Fruit fly (Drosophila melanogaster) whole organism, embryonic: ENCODE data around the gene CG2224.

Experiments used
- Aef1 ChIP-seq: fragments of 200-800 bp; sonication (Bioruptor generic); IDR thresholded peaks from 3 replicates; pipeline ENCODE4 v1.3.6; 2022; ENCODE audit warnings: missing biosample characterization, missing genetic modification characterization
- B-H1 ChIP-seq: fragments of 200-800 bp; sonication (Bioruptor generic); IDR thresholded peaks from 3 replicates; pipeline ENCODE4 v1.3.6; 2022; ENCODE audit warnings: missing biosample characterization, missing genetic modification characterization
- Bgb ChIP-seq: fragments of 200-800 bp; sonication (Bioruptor generic); IDR thresholded peaks from 2 replicates; pipeline ENCODE4 v1.3.6; 2022; ENCODE audit warnings: missing biosample characterization, missing genetic modification characterization; ENCODE audit not compliant: partially characterized antibody
- CG10267 ChIP-seq: fragments of 200-800 bp; sonication (Bioruptor generic); optimal IDR thresholded peaks from 2 replicates; lab custom pipeline; 2018; ENCODE audit warnings: missing biosample characterization, mild to moderate bottlenecking, missing genetic modification characterization, moderate library complexity
- CG10321 ChIP-seq: fragments of 200-800 bp; sonication (Bioruptor generic); IDR thresholded peaks from 2 replicates; pipeline ENCODE4 v1.3.6; 2022; ENCODE audit warnings: missing biosample characterization, missing genetic modification characterization
- CG10462 ChIP-seq: fragments of 200-800 bp; sonication (Bioruptor generic); optimal IDR thresholded peaks from 2 replicates; lab custom pipeline; 2016; ENCODE audit warnings: missing biosample characterization, missing genetic modification characterization
- CG10543 ChIP-seq: fragments of 200-800 bp; sonication (Bioruptor generic); optimal IDR thresholded peaks from 3 replicates; lab custom pipeline; 2017; ENCODE audit warnings: missing biosample characterization, mild to moderate bottlenecking, missing genetic modification characterization, moderate library complexity
- CG11695 ChIP-seq: fragments of 200-800 bp; sonication (Bioruptor generic); IDR thresholded peaks from 3 replicates; pipeline ENCODE4 v1.3.6; 2022; ENCODE audit warnings: missing biosample characterization, missing genetic modification characterization
- CG12299 ChIP-seq: fragments of 200-800 bp; sonication (Bioruptor generic); optimal IDR thresholded peaks from 2 replicates; lab custom pipeline; 2018; ENCODE audit warnings: missing biosample characterization, mild to moderate bottlenecking, missing genetic modification characterization
- CG17829 ChIP-seq: fragments of 200-800 bp; optimal IDR thresholded peaks from 2 replicates; lab custom pipeline; 2019; ENCODE audit warnings: missing biosample characterization, mild to moderate bottlenecking, missing genetic modification characterization, moderate library complexity
- CG17912 ChIP-seq: fragments of 200-800 bp; sonication (Bioruptor generic); optimal IDR thresholded peaks from 2 replicates; lab custom pipeline; 2018; ENCODE audit warnings: missing biosample characterization, mild to moderate bottlenecking, missing genetic modification characterization
- CG2129 ChIP-seq: fragments of 200-800 bp; sonication (Bioruptor generic); IDR thresholded peaks from 2 replicates; pipeline ENCODE4 v1.3.6; 2022; ENCODE audit warnings: missing biosample characterization, missing genetic modification characterization; ENCODE audit not compliant: partially characterized antibody
- CG30403 ChIP-seq: fragments of 200-800 bp; sonication (Bioruptor generic); optimal IDR thresholded peaks from 3 replicates; lab custom pipeline; 2016; ENCODE audit warnings: missing biosample characterization, missing genetic modification characterization
- CG3995 ChIP-seq: fragments of 200-800 bp; sonication (Bioruptor generic); optimal IDR thresholded peaks from 3 replicates; lab custom pipeline; 2016; ENCODE audit warnings: missing biosample characterization, missing genetic modification characterization
- CG9932 ChIP-seq: fragments of 200-800 bp; sonication (Bioruptor generic); IDR thresholded peaks from 2 replicates; pipeline ENCODE4 v1.3.6; 2022; ENCODE audit warnings: missing biosample characterization, missing genetic modification characterization
- D19A ChIP-seq: fragments of 200-800 bp; optimal IDR thresholded peaks from 3 replicates; lab custom pipeline; 2019; ENCODE audit warnings: missing biosample characterization, mild to moderate bottlenecking, missing genetic modification characterization, moderate library complexity
- Drgx ChIP-seq: fragments of 200-800 bp; sonication (Bioruptor generic); IDR thresholded peaks from 2 replicates; pipeline ENCODE4 v1.3.6; 2022; ENCODE audit warnings: missing biosample characterization, missing genetic modification characterization
- HLH3B ChIP-seq: fragments of 200-800 bp; sonication (Bioruptor generic); IDR thresholded peaks from 2 replicates; pipeline ENCODE4 v1.3.6; 2022; ENCODE audit warnings: missing biosample characterization, missing genetic modification characterization
- HmgZ ChIP-seq: fragments of 200-800 bp; sonication (Bioruptor generic); optimal IDR thresholded peaks from 2 replicates; lab custom pipeline; 2018; ENCODE audit warnings: missing biosample characterization, mild to moderate bottlenecking, missing genetic modification characterization
- Hmr ChIP-seq: fragments of 200-800 bp; sonication (Bioruptor generic); optimal IDR thresholded peaks from 3 replicates; lab custom pipeline; 2017; ENCODE audit warnings: mild to moderate bottlenecking, missing biosample characterization, missing genetic modification reagents, missing genetic modification characterization
- Max ChIP-seq: fragments of 200-800 bp; sonication (Bioruptor generic); optimal IDR thresholded peaks from 2 replicates; lab custom pipeline; 2016; ENCODE audit warnings: missing biosample characterization, mild to moderate bottlenecking, missing genetic modification characterization
- Mrtf ChIP-seq: fragments of 200-800 bp; sonication (Bioruptor generic); IDR thresholded peaks from 3 replicates; pipeline ENCODE4 v1.3.6; 2022; ENCODE audit warnings: missing biosample characterization, missing genetic modification characterization
- NC2α ChIP-seq: fragments of 200-800 bp; sonication (Bioruptor generic); optimal IDR thresholded peaks from 2 replicates; lab custom pipeline; 2016; ENCODE audit warnings: missing biosample characterization, missing genetic modification characterization
- Scr ChIP-seq: fragments of 200-800 bp; sonication (Bioruptor generic); IDR thresholded peaks from 2 replicates; pipeline ENCODE4 v1.3.6; 2022; ENCODE audit warnings: missing biosample characterization, missing genetic modification characterization; ENCODE audit not compliant: partially characterized antibody
- Sox100B ChIP-seq: fragments of 200-800 bp; sonication (Bioruptor generic); optimal IDR thresholded peaks from 3 replicates; lab custom pipeline; 2018; ENCODE audit warnings: missing biosample characterization, mild to moderate bottlenecking, missing genetic modification characterization
- Taf1 ChIP-seq: fragments of 200-800 bp; sonication (Bioruptor generic); IDR thresholded peaks from 2 replicates; pipeline ENCODE4 v1.3.6; 2022; ENCODE audit warnings: missing biosample characterization, missing genetic modification characterization
- Trl ChIP-seq, 3 experiments: fragments of >200 bp in 2 of 3; fragments of 200-800 bp in 1 of 3; sonication (Bioruptor generic) in 1 of 3; optimal IDR thresholded peaks; 2 replicates in 1 of 3; 3 replicates in 2 of 3; lab custom pipeline; 2016 to 2017; ENCODE audit warnings: missing biosample characterization in 1 of 3, missing genetic modification characterization in 1 of 3
- Usf ChIP-seq: fragments of 200-800 bp; sonication (Bioruptor generic); optimal IDR thresholded peaks from 2 replicates; lab custom pipeline; 2017; ENCODE audit warnings: missing genotype, missing biosample characterization, missing genetic modification characterization
- Xbp1 ChIP-seq: fragments of 200-800 bp; sonication (Bioruptor generic); optimal IDR thresholded peaks from 3 replicates; lab custom pipeline; 2016; ENCODE audit warnings: missing biosample characterization, mild to moderate bottlenecking, missing genetic modification characterization
- btn ChIP-seq: fragments of 200-800 bp; sonication (Bioruptor generic); optimal IDR thresholded peaks from 2 replicates; lab custom pipeline; 2016; ENCODE audit warnings: missing biosample characterization, missing genetic modification characterization
- cato ChIP-seq: fragments of 200-800 bp; sonication (Bioruptor generic); optimal IDR thresholded peaks from 2 replicates; lab custom pipeline; 2016; ENCODE audit warnings: missing biosample characterization, missing genetic modification characterization, borderline replicate concordance
- chinmo ChIP-seq: fragments of 200-800 bp; sonication (Bioruptor generic); IDR thresholded peaks from 4 replicates; pipeline ENCODE4 v1.3.6; 2022; ENCODE audit warnings: missing biosample characterization, missing genetic modification characterization; ENCODE audit not compliant: partially characterized antibody
- crp ChIP-seq, 2 experiments: fragments of 200-800 bp; sonication (Bioruptor generic); optimal IDR thresholded peaks; 2 replicates in 1 of 2; 3 replicates in 1 of 2; lab custom pipeline; 2017; ENCODE audit warnings: missing biosample characterization in 2 of 2, missing genetic modification characterization in 2 of 2, mild to moderate bottlenecking in 1 of 2, moderate library complexity in 1 of 2
- cwo ChIP-seq: fragments of 200-800 bp; sonication (Bioruptor generic); optimal IDR thresholded peaks from 3 replicates; lab custom pipeline; 2017; ENCODE audit warnings: missing biosample characterization, missing genetic modification characterization, mild to moderate bottlenecking, moderate library complexity, missing genetic modification reagents
- fru ChIP-seq: fragments of >200 bp; optimal IDR thresholded peaks from 2 replicates; lab custom pipeline; 2017
- gsb ChIP-seq: fragments of 200-800 bp; sonication (Bioruptor generic); IDR thresholded peaks from 2 replicates; pipeline ENCODE4 v1.3.6; 2022; ENCODE audit warnings: missing biosample characterization, missing genetic modification characterization
- hbn ChIP-seq: fragments of 200-800 bp; sonication (Bioruptor generic); IDR thresholded peaks from 2 replicates; pipeline ENCODE4 v1.3.6; 2022; ENCODE audit warnings: missing biosample characterization, missing genetic modification characterization; ENCODE audit not compliant: partially characterized antibody
- hth ChIP-seq: fragments of >200 bp; optimal IDR thresholded peaks from 2 replicates; lab custom pipeline; 2017; ENCODE audit warnings: inconsistent platforms
- inv ChIP-seq: fragments of 200-800 bp; sonication (Bioruptor generic); IDR thresholded peaks from 2 replicates; pipeline ENCODE4 v1.3.6; 2022; ENCODE audit warnings: missing biosample characterization, missing genetic modification characterization; ENCODE audit not compliant: partially characterized antibody
- klu ChIP-seq: fragments of 200-800 bp; sonication (Bioruptor generic); IDR thresholded peaks from 2 replicates; pipeline ENCODE4 v1.3.6; 2022; ENCODE audit warnings: missing biosample characterization, missing genetic modification characterization
- lab ChIP-seq: fragments of 200-800 bp; sonication (Bioruptor generic); optimal IDR thresholded peaks from 3 replicates; lab custom pipeline; 2017; ENCODE audit warnings: missing biosample characterization, missing genetic modification characterization, mild to moderate bottlenecking, moderate library complexity, missing genetic modification reagents
- pzg ChIP-seq: fragments of 200-800 bp; sonication (Bioruptor generic); optimal IDR thresholded peaks from 3 replicates; lab custom pipeline; 2018; ENCODE audit warnings: missing biosample characterization, mild to moderate bottlenecking, missing genetic modification characterization, moderate library complexity
- sens ChIP-seq: fragments of 200-800 bp; sonication (Bioruptor generic); peaks from one replicate; lab custom pipeline; 2016; ENCODE audit warnings: missing biosample characterization, missing genetic modification characterization
- seq ChIP-seq: fragments of 200-800 bp; sonication (Bioruptor generic); IDR thresholded peaks from 2 replicates; pipeline ENCODE4 v1.3.6; 2022; ENCODE audit warnings: missing biosample characterization, missing genetic modification characterization
- slbo ChIP-seq: fragments of 200-800 bp; sonication (Bioruptor generic); IDR thresholded peaks from 2 replicates; pipeline ENCODE4 v1.3.6; 2022; ENCODE audit warnings: missing biosample characterization, missing genetic modification characterization
- tgo ChIP-seq: fragments of 200-800 bp; sonication (Bioruptor generic); IDR thresholded peaks from 3 replicates; pipeline ENCODE4 v1.3.6; 2022; ENCODE audit warnings: missing biosample characterization, missing genetic modification characterization
- tna ChIP-seq: fragments of 200-800 bp; sonication (Bioruptor generic); IDR thresholded peaks from 2 replicates; pipeline ENCODE4 v1.3.6; 2022; ENCODE audit warnings: missing biosample characterization, missing genetic modification characterization; ENCODE audit not compliant: partially characterized antibody
- trh ChIP-seq: fragments of 200-800 bp; sonication (Bioruptor generic); optimal IDR thresholded peaks from 2 replicates; lab custom pipeline; 2016; ENCODE audit warnings: missing biosample characterization, missing genetic modification characterization
- unc-4 ChIP-seq: fragments of 200-800 bp; sonication (Bioruptor generic); IDR thresholded peaks from 2 replicates; pipeline ENCODE4 v1.3.6; 2022; ENCODE audit warnings: missing biosample characterization, missing genetic modification characterization; ENCODE audit not compliant: partially characterized antibody
- vfl ChIP-seq: fragments of 200-800 bp; sonication (Bioruptor generic); optimal IDR thresholded peaks from 2 replicates; lab custom pipeline; 2016; ENCODE audit warnings: missing biosample characterization, missing genetic modification characterization

CG2224 gene

DNA sequence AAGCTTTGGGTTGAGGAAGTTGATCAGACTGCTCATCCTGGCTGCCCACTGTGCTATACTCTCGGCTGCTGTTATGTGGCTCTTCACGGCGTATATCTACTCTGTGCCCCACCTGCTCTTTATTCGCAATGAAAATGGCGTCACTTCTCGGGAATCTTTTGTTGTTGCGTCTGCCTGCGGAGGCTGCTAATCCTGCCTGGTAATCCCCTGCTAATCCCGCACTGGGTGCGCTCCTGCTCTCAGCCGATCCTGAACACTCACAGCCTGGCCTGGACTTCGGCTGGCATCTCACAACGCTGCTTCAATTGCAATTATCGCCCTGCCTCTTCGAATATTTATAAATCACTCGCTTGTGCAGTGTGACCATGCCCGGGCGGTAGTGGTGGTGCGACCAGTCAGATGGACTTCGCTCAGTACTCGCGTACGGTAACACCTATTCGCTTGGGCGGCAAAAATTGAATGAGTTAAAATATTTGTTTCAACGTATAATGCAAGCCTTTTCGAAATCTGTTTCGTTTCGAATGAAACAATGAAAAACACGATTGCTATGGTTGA is 31.2 kb downstream of the CG2224 start, which contains the start of gene CG2218 (continued):
- TF ChIP-seq lab (GFP tag; lab: Kevin White, UChicago), result no peak
- TF ChIP-seq CG10267 (tag; lab: Kevin White, UChicago), result peak; percentile 47
- TF ChIP-seq pzg (GFP tag; lab: Kevin White, UChicago), result peak; percentile 96
- TF ChIP-seq tna (GFP tag; lab: Robert Waterston, UW), result no peak
- TF ChIP-seq Sox100B (GFP tag; lab: Kevin White, UChicago), result no peak
- TF ChIP-seq B-H1, result no peak
- no peak for TF ChIP-seq inv (GFP tag; lab: Robert Waterston, UW)
- no peak for TF ChIP-seq trh
- no peak for TF ChIP-seq Mrtf
- TF ChIP-seq CG9932 (GFP tag; lab: Robert Waterston, UW), result no peak
- TF ChIP-seq Trl (optimal IDR thresholded peaks at IDR 0.05; lab: Kevin White, UChicago), result no peak
- TF ChIP-seq Trl (GFP tag; optimal IDR thresholded peaks at IDR 0.05; lab: Kevin White, UChicago), result no peak
- TF ChIP-seq slbo (GFP tag; lab: Robert Waterston, UW), result no peak
- peak; percentile 30; the same call in 1 of the 4 replicates for TF ChIP-seq chinmo
- TF ChIP-seq gsb (GFP tag; lab: Robert Waterston, UW), result no peak
- TF ChIP-seq Scr, result peak; percentile 50; the same call in 1 of the 2 replicates
- no peak for TF ChIP-seq vfl (GFP tag; lab: Kevin White, UChicago)
- TF ChIP-seq Max, result no peak
- no peak for TF ChIP-seq Aef1 (GFP tag; lab: Robert Waterston, UW)
- TF ChIP-seq NC2α (GFP tag; lab: Kevin White, UChicago), result peak; percentile 1
- no peak for TF ChIP-seq Usf (GFP tag; lab: Kevin White, UChicago)
- no peak for TF ChIP-seq Drgx (GFP tag; lab: Robert Waterston, UW)
- no peak for TF ChIP-seq CG10543 (GFP tag; lab: Kevin White, UChicago)
- no peak for TF ChIP-seq Taf1 (GFP tag; lab: Robert Waterston, UW)
- TF ChIP-seq klu (GFP tag; lab: Robert Waterston, UW), result no peak
- no peak for TF ChIP-seq CG30403
- TF ChIP-seq cato (GFP tag; lab: Kevin White, UChicago), result no peak
- no peak for TF ChIP-seq Hmr (GFP tag; lab: Kevin White, UChicago)
- TF ChIP-seq tgo, result no peak
- TF ChIP-seq sens (GFP tag; lab: Kevin White, UChicago), result no peak
- peak; percentile 78 for TF ChIP-seq HmgZ (tag; lab: Kevin White, UChicago)
- TF ChIP-seq CG2129 (GFP tag; lab: Robert Waterston, UW), result no peak
- TF ChIP-seq CG10462 (GFP tag; lab: Kevin White, UChicago), result no peak
- no peak for TF ChIP-seq CG11695 (GFP tag; lab: Robert Waterston, UW)
- TF ChIP-seq CG10321, result no peak
- TF ChIP-seq cwo (GFP tag; lab: Kevin White, UChicago), result no peak
- TF ChIP-seq crp (GFP tag; optimal IDR thresholded peaks at IDR 0.05; lab: Kevin White, UChicago), result peak in 1 of 2 experiments; percentile 68
- no peak for TF ChIP-seq D19A (tag; lab: Kevin White, UChicago)
- TF ChIP-seq seq, result no peak
- TF ChIP-seq Xbp1, result no peak
- TF ChIP-seq hbn (GFP tag; lab: Robert Waterston, UW), result 0 out of 2 replicates have a peak, but pooled peaks have one; percentile 23
- peak; percentile 80 for TF ChIP-seq CG3995 (GFP tag; lab: Kevin White, UChicago)
- no peak for TF ChIP-seq CG17912 (GFP tag; lab: Kevin White, UChicago)
- TF ChIP-seq CG17829 (tag; lab: Kevin White, UChicago), result no peak
- TF ChIP-seq unc-4 (GFP tag; lab: Robert Waterston, UW), result 0 out of 2 replicates have a peak, but pooled peaks have one; percentile 19
- TF ChIP-seq CG12299 (tag; lab: Kevin White, UChicago), result no peak
- peak; percentile 56 for TF ChIP-seq Bgb
- no peak for TF ChIP-seq fru (lab: Kevin White, UChicago)
- no peak for TF ChIP-seq hth
- no peak for TF ChIP-seq btn
- TF ChIP-seq HLH3B, result no peak
